Fruit fly (Drosophila melanogaster) whole organism, prepupa: ENCODE results near the gene Ilk.

Source experiments
- Blimp-1 ChIP-seq: fragments of 200-800 bp; sonication (Bioruptor generic); optimal IDR thresholded peaks from 3 replicates; lab custom pipeline; 2017; ENCODE audit warnings: missing biosample characterization, missing genetic modification characterization, mild to moderate bottlenecking, moderate library complexity, missing genetic modification reagents
- CG10631 ChIP-seq: fragments of 200-800 bp; sonication (Bioruptor generic); optimal IDR thresholded peaks from 2 replicates; lab custom pipeline; 2016; ENCODE audit warnings: missing biosample characterization, missing genetic modification characterization
- CG10669 ChIP-seq: fragments of 200-800 bp; sonication (Bioruptor generic); optimal IDR thresholded peaks from 3 replicates; lab custom pipeline; 2018; ENCODE audit warnings: missing biosample characterization, mild to moderate bottlenecking, missing genetic modification characterization, moderate library complexity
- CG11294 ChIP-seq: fragments of 200-800 bp; sonication (Bioruptor generic); IDR thresholded peaks from 2 replicates; pipeline ENCODE4 v1.3.6; 2022; ENCODE audit warnings: missing biosample characterization, missing genetic modification characterization
- CG3032 ChIP-seq: fragments of 200-800 bp; optimal IDR thresholded peaks from 2 replicates; lab custom pipeline; 2019; ENCODE audit warnings: missing biosample characterization, mild to moderate bottlenecking, missing genetic modification characterization, moderate library complexity
- CG31627 ChIP-seq: fragments of 200-800 bp; sonication (Bioruptor generic); optimal IDR thresholded peaks from 3 replicates; lab custom pipeline; 2016; ENCODE audit warnings: missing biosample characterization, missing genetic modification characterization
- CG32006 ChIP-seq: fragments of 200-800 bp; sonication (Bioruptor generic); optimal IDR thresholded peaks from 3 replicates; lab custom pipeline; 2017; ENCODE audit warnings: missing biosample characterization, mild to moderate bottlenecking, missing genetic modification characterization
- CG34406 ChIP-seq: fragments of 200-800 bp; sonication (Bioruptor generic); optimal IDR thresholded peaks from 3 replicates; lab custom pipeline; 2016; ENCODE audit warnings: missing biosample characterization, missing genetic modification characterization
- CG4318 ChIP-seq: fragments of 200-800 bp; sonication (Bioruptor generic); optimal IDR thresholded peaks from 3 replicates; lab custom pipeline; 2017; ENCODE audit warnings: missing biosample characterization, mild to moderate bottlenecking, missing genetic modification characterization
- CG6163 ChIP-seq: fragments of 200-800 bp; sonication (Bioruptor generic); IDR thresholded peaks from 3 replicates; pipeline ENCODE4 v1.3.6; 2022; ENCODE audit warnings: missing biosample characterization, missing genetic modification characterization
- CG6792 ChIP-seq: fragments of 200-800 bp; sonication (Bioruptor generic); optimal IDR thresholded peaks from 3 replicates; lab custom pipeline; 2016; ENCODE audit warnings: missing biosample characterization, missing genetic modification characterization
- CG6808 ChIP-seq: fragments of 200-800 bp; sonication (Bioruptor generic); optimal IDR thresholded peaks from 3 replicates; lab custom pipeline; 2017; ENCODE audit warnings: missing biosample characterization, missing genetic modification characterization, mild to moderate bottlenecking, moderate library complexity, missing genetic modification reagents
- CG7368 ChIP-seq: fragments of 200-800 bp; sonication (Bioruptor generic); optimal IDR thresholded peaks from 3 replicates; lab custom pipeline; 2016; ENCODE audit warnings: missing biosample characterization, missing genetic modification characterization
- CG8119 ChIP-seq: fragments of 200-800 bp; sonication (Bioruptor generic); IDR thresholded peaks from 3 replicates; pipeline ENCODE4 v1.3.6; 2022; ENCODE audit warnings: missing biosample characterization, missing genetic modification characterization
- CG8319 ChIP-seq: fragments of 200-800 bp; sonication (Bioruptor generic); optimal IDR thresholded peaks from 3 replicates; lab custom pipeline; 2016; ENCODE audit warnings: missing biosample characterization, missing genetic modification characterization
- CG8632 ChIP-seq: fragments of 200-800 bp; sonication (Bioruptor generic); optimal IDR thresholded peaks from 3 replicates; lab custom pipeline; 2016; ENCODE audit warnings: missing biosample characterization, missing genetic modification characterization
- Eip78C ChIP-seq: fragments of 200-800 bp; sonication (Bioruptor generic); peaks from one replicate; lab custom pipeline; 2016; ENCODE audit warnings: missing biosample characterization, missing genetic modification characterization
- Ets21C ChIP-seq: fragments of 200-800 bp; sonication (Bioruptor generic); optimal IDR thresholded peaks from 3 replicates; lab custom pipeline; 2016; ENCODE audit warnings: missing biosample characterization, missing genetic modification characterization
- Ets96B ChIP-seq: fragments of 200-800 bp; optimal IDR thresholded peaks from 2 replicates; lab custom pipeline; 2019; ENCODE audit warnings: missing biosample characterization, mild to moderate bottlenecking, missing genetic modification characterization, moderate library complexity
- Gug ChIP-seq: fragments of 200-800 bp; sonication (Bioruptor generic); IDR thresholded peaks from 2 replicates; pipeline ENCODE4 v1.3.6; 2022; ENCODE audit warnings: missing biosample characterization, missing genetic modification characterization
- Hr39 ChIP-seq: fragments of 200-800 bp; sonication (Bioruptor generic); optimal IDR thresholded peaks from 2 replicates; lab custom pipeline; 2016; ENCODE audit warnings: missing biosample characterization, missing genetic modification characterization
- Hr4 ChIP-seq: fragments of 200-800 bp; sonication (Bioruptor generic); optimal IDR thresholded peaks from 3 replicates; lab custom pipeline; 2016; ENCODE audit warnings: missing biosample characterization, missing genetic modification characterization
- Lpt ChIP-seq: fragments of 200-800 bp; sonication (Bioruptor generic); optimal IDR thresholded peaks from 3 replicates; lab custom pipeline; 2016; ENCODE audit warnings: missing biosample characterization, missing genetic modification characterization
- OdsH ChIP-seq: fragments of 200-800 bp; sonication (Bioruptor generic); optimal IDR thresholded peaks from 3 replicates; lab custom pipeline; 2016; ENCODE audit warnings: missing biosample characterization, missing genetic modification characterization
- Smox ChIP-seq: fragments of 200-800 bp; sonication (Bioruptor generic); optimal IDR thresholded peaks from 3 replicates; lab custom pipeline; 2016; ENCODE audit warnings: missing biosample characterization, missing genetic modification characterization
- Sox102F ChIP-seq: fragments of 200-800 bp; sonication (Bioruptor generic); optimal IDR thresholded peaks from 2 replicates; lab custom pipeline; 2016; ENCODE audit warnings: missing biosample characterization, mild to moderate bottlenecking, missing genetic modification characterization
- Sox14 ChIP-seq: fragments of 200-800 bp; sonication (Bioruptor generic); optimal IDR thresholded peaks from 3 replicates; lab custom pipeline; 2016; ENCODE audit warnings: missing biosample characterization, missing genetic modification characterization
- achi ChIP-seq: fragments of 200-800 bp; sonication (Bioruptor generic); optimal IDR thresholded peaks from 3 replicates; lab custom pipeline; 2016; ENCODE audit warnings: missing biosample characterization, missing genetic modification characterization
- acj6 ChIP-seq: fragments of 200-800 bp; sonication (Bioruptor generic); optimal IDR thresholded peaks from 3 replicates; lab custom pipeline; 2016; ENCODE audit warnings: missing biosample characterization, missing genetic modification characterization
- cyc ChIP-seq: fragments of 200-800 bp; sonication (Bioruptor generic); optimal IDR thresholded peaks from 3 replicates; lab custom pipeline; 2016; ENCODE audit warnings: missing biosample characterization, missing genetic modification characterization
- dac ChIP-seq: fragments of 200-800 bp; sonication (Bioruptor generic); optimal IDR thresholded peaks from 2 replicates; lab custom pipeline; 2017; ENCODE audit warnings: missing biosample characterization, mild to moderate bottlenecking, missing genetic modification characterization
- dsx ChIP-seq: fragments of 200-800 bp; optimal IDR thresholded peaks from 3 replicates; lab custom pipeline; 2019; ENCODE audit warnings: missing biosample characterization, mild to moderate bottlenecking, missing genetic modification characterization, moderate library complexity; ENCODE audit not compliant: poor library complexity, severe bottlenecking
- eg ChIP-seq: fragments of 200-800 bp; sonication (Bioruptor generic); IDR thresholded peaks from 3 replicates; pipeline ENCODE4 v1.3.6; 2022; ENCODE audit warnings: missing biosample characterization, missing genetic modification characterization
- esn ChIP-seq: fragments of 200-800 bp; sonication (Bioruptor generic); optimal IDR thresholded peaks from 2 replicates; lab custom pipeline; 2016; ENCODE audit warnings: missing biosample characterization, mild to moderate bottlenecking, missing genetic modification characterization, moderate library complexity
- fd59A ChIP-seq: fragments of 200-800 bp; sonication (Bioruptor generic); optimal IDR thresholded peaks from 2 replicates; lab custom pipeline; 2017; ENCODE audit warnings: missing biosample characterization, mild to moderate bottlenecking, missing genetic modification characterization, missing genetic modification reagents
- fkh ChIP-seq: fragments of 200-800 bp; sonication (Bioruptor generic); optimal IDR thresholded peaks from 3 replicates; lab custom pipeline; 2017; ENCODE audit warnings: missing biosample characterization, mild to moderate bottlenecking, missing genetic modification characterization, moderate library complexity
- lz ChIP-seq: fragments of 200-800 bp; sonication (Bioruptor generic); optimal IDR thresholded peaks from 3 replicates; lab custom pipeline; 2016; ENCODE audit warnings: missing biosample characterization, missing genetic modification characterization
- net ChIP-seq: fragments of 200-800 bp; sonication (Bioruptor generic); optimal IDR thresholded peaks from 3 replicates; lab custom pipeline; 2016; ENCODE audit warnings: missing biosample characterization, missing genetic modification characterization
- pdm3 ChIP-seq: fragments of 200-800 bp; sonication (Bioruptor generic); optimal IDR thresholded peaks from 3 replicates; lab custom pipeline; 2016; ENCODE audit warnings: missing biosample characterization, missing genetic modification characterization
- spab ChIP-seq: fragments of 200-800 bp; sonication (Bioruptor generic); optimal IDR thresholded peaks from 2 replicates; lab custom pipeline; 2017; ENCODE audit warnings: missing biosample characterization, mild to moderate bottlenecking, missing genetic modification characterization, missing genetic modification reagents
- svp ChIP-seq: fragments of 200-800 bp; sonication (Bioruptor generic); peaks from one replicate; lab custom pipeline; 2016; ENCODE audit warnings: missing biosample characterization, missing genetic modification characterization
- vri ChIP-seq: fragments of 200-800 bp; sonication (Bioruptor generic); optimal IDR thresholded peaks from 3 replicates; lab custom pipeline; 2016; ENCODE audit warnings: missing biosample characterization, mild to moderate bottlenecking, missing genetic modification characterization

Ilk gene

dm6 chr3L:21196563-21196962 is 20.1 kb upstream of the Ilk start, which contains the start of the genes Targ3 and park:
Gene Targ3 (plus strand): TSS chr3L:21196831.
Gene park (minus strand): TSS chr3L:21196853.
- peak; percentile 33 for TF ChIP-seq Eip78C
- TF ChIP-seq Hr39 (GFP tag; lab: Kevin White, UChicago) = peak; percentile 56
- TF ChIP-seq CG32006 = peak; percentile 1
- TF ChIP-seq acj6 (GFP tag; lab: Kevin White, UChicago) = peak; percentile 39
- TF ChIP-seq Ets21C (GFP tag; lab: Kevin White, UChicago) = no peak
- TF ChIP-seq esn = peak; percentile 54
- TF ChIP-seq Sox102F (GFP tag; lab: Kevin White, UChicago) = peak; percentile 30
- TF ChIP-seq OdsH = peak; percentile 31
- TF ChIP-seq Gug (GFP tag; lab: Robert Waterston, UW) = no peak
- peak; percentile 31 for TF ChIP-seq pdm3
- TF ChIP-seq cyc (GFP tag; lab: Kevin White, UChicago) = no peak
- peak; percentile 25 for TF ChIP-seq CG34406 (GFP tag; lab: Kevin White, UChicago)
- TF ChIP-seq achi (GFP tag; lab: Kevin White, UChicago) = peak; percentile 22
- TF ChIP-seq Lpt (GFP tag; lab: Kevin White, UChicago) = no peak
- TF ChIP-seq dsx (GFP tag; lab: Kevin White, UChicago) = no peak
- TF ChIP-seq Hr4 (GFP tag; lab: Kevin White, UChicago) = peak; percentile 13
- TF ChIP-seq CG10631 = peak; percentile 20
- peak; percentile 100 for TF ChIP-seq fkh (GFP tag; lab: Kevin White, UChicago)
- no peak for TF ChIP-seq CG8319 (GFP tag; lab: Kevin White, UChicago)
- peak; percentile 40 for TF ChIP-seq Sox14 (GFP tag; lab: Kevin White, UChicago)
- TF ChIP-seq Smox = peak; percentile 24
- TF ChIP-seq net = peak; percentile 31
- no peak for TF ChIP-seq CG8632 (GFP tag; lab: Kevin White, UChicago)
- no peak for TF ChIP-seq fd59A (GFP tag; lab: Kevin White, UChicago)
- peak; percentile 68 for TF ChIP-seq CG31627 (GFP tag; lab: Kevin White, UChicago)
- TF ChIP-seq lz (GFP tag; lab: Kevin White, UChicago) = peak; percentile 7
- TF ChIP-seq CG10669 (GFP tag; lab: Kevin White, UChicago) = no peak
- peak; percentile 43 for TF ChIP-seq vri (GFP tag; lab: Kevin White, UChicago)
- TF ChIP-seq CG6163 (GFP tag; lab: Robert Waterston, UW) = peak; percentile 12; the same call in 1 of the 3 replicates

DNA sequence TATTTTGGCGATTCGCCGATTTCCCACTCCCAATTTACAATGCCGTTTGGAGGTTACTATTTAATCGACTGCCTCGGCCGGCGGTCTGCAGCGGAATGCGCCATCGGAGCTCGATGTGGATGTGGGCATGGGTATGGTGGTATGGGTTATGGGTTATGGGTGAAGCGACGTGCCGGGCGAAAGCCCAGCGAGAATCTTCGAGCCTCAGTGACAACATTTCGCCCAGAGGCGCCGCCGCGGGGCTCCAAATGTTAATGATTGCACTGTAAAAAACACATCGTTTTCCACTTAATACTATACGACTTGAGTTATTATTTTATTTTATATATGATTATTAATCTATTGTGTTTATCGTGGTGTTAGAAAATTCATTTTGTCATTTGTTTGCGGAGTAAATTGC is 16.1 kb upstream of the Ilk start:
- TF ChIP-seq CG11294 (0 out of 2 replicates have a peak, but pooled peaks have one; percentile 29), cyc (GFP tag; lab: Kevin White, UChicago) (no peak), CG6808 (GFP tag; lab: Kevin White, UChicago) (peak; percentile 4), Hr4 (GFP tag; lab: Kevin White, UChicago) (peak; percentile 10), Lpt (GFP tag; lab: Kevin White, UChicago) (no peak), spab (GFP tag; lab: Kevin White, UChicago) (no peak), achi (GFP tag; lab: Kevin White, UChicago) (peak; percentile 41), Hr39 (GFP tag; lab: Kevin White, UChicago) (no peak), OdsH (peak; percentile 29), acj6 (GFP tag; lab: Kevin White, UChicago) (no peak), CG6792 (no peak), Ets96B (tag; lab: Kevin White, UChicago) (peak; percentile 2), svp (GFP tag; lab: Kevin White, UChicago) (peak; percentile 96), Eip78C (peak; percentile 37), fd59A (GFP tag; lab: Kevin White, UChicago) (no peak), CG3032 (no peak), CG8119 (GFP tag; lab: Robert Waterston, UW) (peak; percentile 49; the same call in 2 of the 3 replicates), Gug (GFP tag; lab: Robert Waterston, UW) (no peak), dac (GFP tag; lab: Kevin White, UChicago) (no peak), eg (GFP tag; lab: Robert Waterston, UW) (peak; percentile 26; the same call in 1 of the 3 replicates), Blimp-1 (GFP tag; lab: Kevin White, UChicago) (no peak), CG7368 (GFP tag; lab: Kevin White, UChicago) (no peak), pdm3 (no peak), CG10669 (GFP tag; lab: Kevin White, UChicago) (peak; percentile 4), CG34406 (GFP tag; lab: Kevin White, UChicago) (peak; percentile 10), esn (peak; percentile 12), Smox (peak; percentile 12), CG4318 (GFP tag; lab: Kevin White, UChicago) (peak; percentile 5)
